Worm (Caenorhabditis elegans) whole organism, L1 larva: ENCODE results near the gene F28F9.2.

Experiments
- F16B12.6 ChIP-seq: fragments of 150-350 bp; optimal IDR thresholded peaks from 2 replicates; lab custom pipeline; 2014; ENCODE audit warnings: missing biosample characterization, missing genetic modification characterization
- aly-2 ChIP-seq: fragments of 150-350 bp; optimal IDR thresholded peaks from 2 replicates; lab custom pipeline; 2014; ENCODE audit warnings: missing biosample characterization, missing genetic modification characterization
- blmp-1 ChIP-seq: fragments of 150-350 bp; optimal IDR thresholded peaks from 2 replicates; lab custom pipeline; 2014; ENCODE audit warnings: missing biosample characterization, missing genetic modification characterization
- ceh-8 ChIP-seq: fragments of 200-800 bp; sonication (Bioruptor generic); optimal IDR thresholded peaks from 2 replicates; lab custom pipeline; 2018; ENCODE audit warnings: mild to moderate bottlenecking, missing genetic modification characterization, moderate library complexity, missing compliant biosample characterization
- ceh-90 ChIP-seq: sonication (generic microtip); optimal IDR thresholded peaks from 2 replicates; lab custom pipeline; 2016; ENCODE audit warnings: missing genetic modification characterization, missing compliant biosample characterization
- ces-1 ChIP-seq: fragments of 150-350 bp; optimal IDR thresholded peaks from 2 replicates; lab custom pipeline; 2014; ENCODE audit warnings: missing biosample characterization, missing genetic modification reagents, missing genetic modification characterization
- efl-1 ChIP-seq, 4 experiments: fragments of 150-350 bp; optimal IDR thresholded peaks in 3 of 4; peaks in 1 of 4; 1 replicate in 1 of 4; 2 replicates in 3 of 4; lab custom pipeline; 2014; ENCODE audit warnings: missing biosample characterization in 2 of 4, missing genetic modification characterization in 2 of 4, missing genetic modification reagents in 2 of 4
- egl-13 ChIP-seq: sonication (generic microtip); optimal IDR thresholded peaks from 2 replicates; lab custom pipeline; 2016; ENCODE audit warnings: missing genotype, missing genetic modification reagents, missing genetic modification characterization, missing compliant biosample characterization
- egl-27 ChIP-seq, 2 experiments: fragments of 150-350 bp in 1 of 2; sonication (generic microtip); optimal IDR thresholded peaks; 3 replicates each; lab custom pipeline; 2017 to 2018; ENCODE audit warnings: missing biosample characterization in 2 of 2, missing genetic modification characterization in 2 of 2, missing genetic modification reagents in 2 of 2
- elt-2 ChIP-seq: sonication (generic microtip); optimal IDR thresholded peaks from 2 replicates; lab custom pipeline; 2016; ENCODE audit warnings: missing genetic modification characterization, mild to moderate bottlenecking, inconsistent platforms, missing compliant biosample characterization, missing genetic modification reagents
- elt-3 ChIP-seq, 6 experiments: fragments of 150-350 bp in 1 of 6; sonication (generic microtip); optimal IDR thresholded peaks; 2 replicates each; lab custom pipeline; 2017 to 2018; ENCODE audit warnings: missing biosample characterization in 6 of 6, missing genetic modification characterization in 6 of 6, inconsistent platforms in 1 of 6
- fkh-8 ChIP-seq: sonication (generic microtip); optimal IDR thresholded peaks from 2 replicates; lab custom pipeline; 2016; ENCODE audit warnings: mild to moderate bottlenecking, missing genetic modification characterization, missing compliant biosample characterization
- hlh-4 ChIP-seq: sonication (generic microtip); optimal IDR thresholded peaks from 2 replicates; lab custom pipeline; 2016; ENCODE audit warnings: mild to moderate bottlenecking, missing genetic modification characterization, missing compliant biosample characterization
- isw-1 ChIP-seq: fragments of 200-800 bp; sonication (Bioruptor generic); IDR thresholded peaks from 2 replicates; pipeline ENCODE4 v1.3.6; 2022; ENCODE audit warnings: missing genetic modification characterization, missing compliant biosample characterization
- lin-13 ChIP-seq: fragments of 150-350 bp; optimal IDR thresholded peaks from 2 replicates; lab custom pipeline; 2014; ENCODE audit warnings: missing biosample characterization, missing genetic modification reagents, missing genetic modification characterization
- lin-35 ChIP-seq, 2 experiments: fragments of 150-350 bp; optimal IDR thresholded peaks; 2 replicates each; lab custom pipeline; 2014; ENCODE audit warnings: missing biosample characterization in 2 of 2, missing genetic modification characterization in 2 of 2, missing genetic modification reagents in 2 of 2
- mef-2 ChIP-seq: fragments of 150-350 bp; optimal IDR thresholded peaks from 2 replicates; lab custom pipeline; 2014; ENCODE audit warnings: missing biosample characterization, missing genetic modification characterization
- nhr-12 ChIP-seq: sonication (generic microtip); optimal IDR thresholded peaks from 2 replicates; lab custom pipeline; 2017; ENCODE audit warnings: missing biosample characterization, missing genetic modification characterization
- nhr-20 ChIP-seq: sonication (generic microtip); optimal IDR thresholded peaks from 2 replicates; lab custom pipeline; 2016; ENCODE audit warnings: mild to moderate bottlenecking, missing genetic modification characterization, missing compliant biosample characterization
- nhr-237 ChIP-seq: fragments of 150-350 bp; optimal IDR thresholded peaks from 2 replicates; lab custom pipeline; 2014; ENCODE audit warnings: missing biosample characterization, missing genetic modification characterization
- nhr-28 ChIP-seq: fragments of 150-350 bp; optimal IDR thresholded peaks from 2 replicates; lab custom pipeline; 2014; ENCODE audit warnings: missing biosample characterization, missing genetic modification characterization
- nhr-47 ChIP-seq: sonication (generic microtip); optimal IDR thresholded peaks from 2 replicates; lab custom pipeline; 2016; ENCODE audit warnings: mild to moderate bottlenecking, missing genetic modification characterization, moderate library complexity, missing compliant biosample characterization
- nhr-76 ChIP-seq: sonication (generic microtip); optimal IDR thresholded peaks from 2 replicates; lab custom pipeline; 2017; ENCODE audit warnings: missing biosample characterization, missing genetic modification characterization
- nhr-77 ChIP-seq: fragments of 150-350 bp; optimal IDR thresholded peaks from 2 replicates; lab custom pipeline; 2014; ENCODE audit warnings: missing biosample characterization, missing genetic modification characterization
- nhr-85 ChIP-seq: sonication (generic microtip); peaks from one replicate; lab custom pipeline; 2016; ENCODE audit warnings: missing genetic modification characterization, inconsistent platforms, missing compliant biosample characterization
- nhr-90 ChIP-seq: sonication (generic microtip); optimal IDR thresholded peaks from 2 replicates; lab custom pipeline; 2016; ENCODE audit warnings: mild to moderate bottlenecking, missing genetic modification characterization, missing compliant biosample characterization; ENCODE audit not compliant: poor library complexity
- pag-3 ChIP-seq: sonication (generic microtip); optimal IDR thresholded peaks from 2 replicates; lab custom pipeline; 2017; ENCODE audit warnings: missing genetic modification characterization, mild to moderate bottlenecking, missing compliant biosample characterization, antibody characterized with exemption, borderline replicate concordance; ENCODE audit not compliant: insufficient read depth
- pqm-1 ChIP-seq: sonication (generic microtip); optimal IDR thresholded peaks from 3 replicates; lab custom pipeline; 2017; ENCODE audit warnings: missing biosample characterization, missing genetic modification characterization
- rnt-1 ChIP-seq: sonication (generic microtip); optimal IDR thresholded peaks from 2 replicates; lab custom pipeline; 2016; ENCODE audit warnings: mild to moderate bottlenecking, missing genetic modification characterization, moderate library complexity, missing compliant biosample characterization
- snpc-4 ChIP-seq: fragments of 150-350 bp; optimal IDR thresholded peaks from 2 replicates; lab custom pipeline; 2014; ENCODE audit warnings: missing biosample characterization, missing genetic modification characterization
- sox-4 ChIP-seq: sonication (generic microtip); optimal IDR thresholded peaks from 2 replicates; lab custom pipeline; 2016; ENCODE audit warnings: missing genetic modification characterization, missing compliant biosample characterization
- sup-37 ChIP-seq: fragments of 200-800 bp; sonication (Bioruptor generic); optimal IDR thresholded peaks from 2 replicates; lab custom pipeline; 2018; ENCODE audit warnings: mild to moderate bottlenecking, missing genetic modification characterization, missing compliant biosample characterization
- swsn-7 ChIP-seq: sonication (generic microtip); optimal IDR thresholded peaks from 2 replicates; lab custom pipeline; 2016; ENCODE audit warnings: missing genetic modification characterization, missing compliant biosample characterization
- tbx-2 ChIP-seq: sonication (generic microtip); optimal IDR thresholded peaks from 2 replicates; lab custom pipeline; 2016; ENCODE audit warnings: missing genetic modification characterization, missing compliant biosample characterization
- tlp-1 ChIP-seq: fragments of 150-350 bp; optimal IDR thresholded peaks from 2 replicates; lab custom pipeline; 2014; ENCODE audit warnings: missing biosample characterization, missing genetic modification characterization
- unc-30 ChIP-seq: sonication (generic microtip); optimal IDR thresholded peaks from 2 replicates; lab custom pipeline; 2017; ENCODE audit warnings: missing biosample characterization, missing genetic modification characterization
- unc-62 ChIP-seq: fragments of 150-350 bp; optimal IDR thresholded peaks from 2 replicates; lab custom pipeline; 2014; ENCODE audit warnings: missing biosample characterization, missing genetic modification reagents, missing genetic modification characterization
- unc-86 ChIP-seq: sonication (generic microtip); optimal IDR thresholded peaks from 2 replicates; lab custom pipeline; 2016; ENCODE audit warnings: missing genetic modification characterization, missing compliant biosample characterization
- unc-98 ChIP-seq: fragments of 200-800 bp; sonication (Bioruptor generic); IDR thresholded peaks from 2 replicates; pipeline ENCODE4 v1.3.6; 2022; ENCODE audit warnings: missing genetic modification characterization, missing compliant biosample characterization
- vab-15 ChIP-seq: sonication (generic microtip); optimal IDR thresholded peaks from 2 replicates; lab custom pipeline; 2017; ENCODE audit warnings: missing genotype, mild to moderate bottlenecking, missing genetic modification characterization, missing compliant biosample characterization
- xbp-1 ChIP-seq: sonication (generic microtip); optimal IDR thresholded peaks from 2 replicates; lab custom pipeline; 2016; ENCODE audit warnings: missing genetic modification characterization, missing compliant biosample characterization
- zip-4 ChIP-seq: fragments of 200-800 bp; sonication (Bioruptor generic); optimal IDR thresholded peaks from 2 replicates; lab custom pipeline; 2018; ENCODE audit warnings: mild to moderate bottlenecking, missing genetic modification characterization, moderate library complexity, missing compliant biosample characterization
- ztf-11 ChIP-seq, 2 experiments: sonication (generic microtip); optimal IDR thresholded peaks; 2 replicates each; lab custom pipeline; 2016 to 2017; ENCODE audit warnings: missing genetic modification characterization in 2 of 2, missing biosample characterization in 1 of 2, missing compliant biosample characterization in 1 of 2
- ztf-4 ChIP-seq: fragments of 150-350 bp; optimal IDR thresholded peaks from 2 replicates; lab custom pipeline; 2014; ENCODE audit warnings: missing biosample characterization, missing genetic modification characterization

The F28F9.2 gene

ce11 chrIV:3839420-3839819 is at the start of gene F28F9.2:
TSS of gene F28F9.2 (plus strand) at chrIV:3839720.
- TF ChIP-seq nhr-237 (tag; lab: Kevin White, UChicago) (no peak), swsn-7 (tag; lab: Kevin White, UChicago) (no peak), lin-35 (GFP tag; optimal IDR thresholded peaks at IDR 0.05; lab: Kevin White, UChicago) (no peak)

DNA sequence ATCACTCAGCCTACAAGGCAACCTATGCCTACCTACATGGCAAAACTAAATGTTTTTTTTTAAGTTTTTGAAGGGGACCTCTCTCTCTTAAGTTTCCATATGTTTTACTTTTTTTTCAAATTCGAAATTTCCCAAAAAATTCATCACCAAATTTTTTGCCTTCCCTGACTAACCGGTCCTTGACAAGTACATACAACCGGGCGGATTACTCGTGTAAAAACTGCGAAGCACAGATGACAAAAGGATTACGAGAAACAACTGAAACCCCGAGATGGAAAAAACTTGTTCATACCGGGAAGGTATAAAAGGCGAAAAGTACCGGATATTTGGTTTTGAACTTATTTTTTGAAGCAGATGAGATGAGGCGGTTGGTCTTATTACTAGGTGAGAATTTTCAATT is 45.1 kb upstream of the F28F9.2 start, which contains the start of gene K09B3.1:
Gene K09B3.1, plus strand, starts transcription at position 301 of the 400 bp plus-strand sequence.
- TF ChIP-seq nhr-47 (tag; lab: Kevin White, UChicago) (no peak), unc-30 (tag; lab: Kevin White, UChicago) (no peak), isw-1 (GFP tag; lab: Robert Waterston, UW) (no peak), elt-3 (tag; optimal IDR thresholded peaks at IDR 0.05; lab: Kevin White, UChicago) (no peak), xbp-1 (tag; lab: Kevin White, UChicago) (no peak), nhr-77 (tag; lab: Kevin White, UChicago) (no peak), efl-1 (optimal IDR thresholded peaks at IDR 0.05; lab: Kevin White, UChicago) (no peak), efl-1 (GFP tag; optimal IDR thresholded peaks at IDR 0.05 in 1 of 2; lab: Kevin White, UChicago) (no peak), nhr-85 (tag; lab: Kevin White, UChicago) (no peak), ces-1 (GFP tag; lab: Kevin White, UChicago) (no peak), tlp-1 (tag; lab: Kevin White, UChicago) (no peak), zip-4 (GFP tag; lab: Kevin White, UChicago) (no peak), lin-35 (GFP tag; optimal IDR thresholded peaks at IDR 0.05; lab: Kevin White, UChicago) (no peak), unc-98 (no peak)

DNA sequence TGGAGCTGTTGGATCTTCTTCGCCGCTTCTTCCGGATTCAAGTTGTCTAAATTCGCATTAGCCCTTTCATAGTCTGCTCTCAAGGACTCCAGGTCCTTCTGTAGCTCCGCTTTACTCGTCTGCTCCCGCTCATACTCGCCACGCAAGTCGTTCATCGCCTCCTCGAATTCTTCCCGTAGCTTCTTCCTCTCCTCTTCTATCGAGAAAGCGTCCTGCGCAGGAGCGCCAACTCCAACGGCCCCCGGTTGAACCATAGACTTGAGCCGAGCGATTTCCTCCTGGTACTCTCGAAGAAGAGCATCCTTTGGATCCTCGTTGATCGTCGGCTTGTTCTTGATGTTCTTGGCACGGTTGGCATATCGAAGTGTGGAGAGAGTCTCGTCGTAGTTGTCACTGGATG is 42.1 kb upstream of the F28F9.2 start:
- TF ChIP-seq nhr-237 (tag; lab: Kevin White, UChicago) (no peak), unc-30 (tag; lab: Kevin White, UChicago) (no peak), nhr-90 (no peak), fkh-8 (no peak), lin-13 (no peak), snpc-4 (tag; lab: Kevin White, UChicago) (no peak), aly-2 (tag; lab: Kevin White, UChicago) (no peak), pag-3 (no peak), sup-37 (GFP tag; lab: Kevin White, UChicago) (no peak), lin-35 (GFP tag; optimal IDR thresholded peaks at IDR 0.05; lab: Kevin White, UChicago) (no peak), rnt-1 (no peak)

DNA sequence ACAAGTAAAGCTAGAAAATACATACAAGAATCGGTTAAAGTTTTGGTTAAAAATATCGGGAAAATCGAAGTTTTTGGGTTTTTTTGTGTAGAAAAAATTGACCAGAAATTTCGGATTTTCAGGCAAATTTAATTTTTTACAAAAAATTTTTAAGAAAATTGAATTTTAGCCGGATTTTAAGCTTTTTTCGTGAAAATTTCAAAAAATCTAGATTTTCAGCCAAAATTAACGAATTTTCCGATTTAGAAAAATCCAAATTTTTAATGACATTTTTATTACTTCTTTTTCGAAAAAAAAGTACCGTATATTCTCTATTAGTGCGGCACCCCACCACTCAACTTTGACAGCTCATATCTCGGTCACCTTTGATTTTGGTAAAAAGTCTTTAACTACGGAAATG is 38.6 kb upstream of the F28F9.2 start, which contains the start of gene osm-3:
Gene osm-3, minus strand, starts transcription at position 101 of the 400 bp plus-strand sequence.
- no peak for TF ChIP-seq F16B12.6

- TF ChIP-seq nhr-90 (peak; percentile 86), tbx-2 (peak; percentile 84), ztf-11 (tag; optimal IDR thresholded peaks at IDR 0.05; lab: Kevin White, UChicago) (peak in 1 of 2 experiments; percentile 82), unc-62 (no peak), mef-2 (no peak), pqm-1 (no peak), unc-86 (tag; lab: Kevin White, UChicago) (peak; percentile 50), unc-98 (peak; percentile 62; the same call in 1 of the 2 replicates), egl-27 (tag; optimal IDR thresholded peaks at IDR 0.05; lab: Kevin White, UChicago) (no peak), sox-4 (tag; lab: Kevin White, UChicago) (peak; percentile 85), ceh-90 (tag; lab: Kevin White, UChicago) (peak; percentile 88), ceh-8 (GFP tag; lab: Kevin White, UChicago) (no peak), nhr-85 (tag; lab: Kevin White, UChicago) (peak; percentile 85), vab-15 (tag; lab: Kevin White, UChicago) (no peak), zip-4 (GFP tag; lab: Kevin White, UChicago) (no peak), hlh-4 (tag; lab: Kevin White, UChicago) (peak; percentile 14), blmp-1 (tag; lab: Kevin White, UChicago) (no peak), nhr-20 (tag; lab: Kevin White, UChicago) (peak; percentile 79), pag-3 (no peak), isw-1 (GFP tag; lab: Robert Waterston, UW) (peak; percentile 29), nhr-76 (tag; lab: Kevin White, UChicago) (no peak), fkh-8 (peak; percentile 74), nhr-28 (tag; lab: Kevin White, UChicago) (no peak), nhr-47 (tag; lab: Kevin White, UChicago) (peak; percentile 84), nhr-12 (tag; lab: Kevin White, UChicago) (no peak), elt-2 (tag; lab: Kevin White, UChicago) (peak; percentile 64), ztf-4 (tag; lab: Kevin White, UChicago) (peak; percentile 43), egl-13 (tag; lab: Kevin White, UChicago) (peak; percentile 75)
These were observed 36.3 kb upstream of the F28F9.2 start, which contains the start of the genes algn-14 and M02B7.2 for ce11 chrIV:3803252-3803651. TSS of gene algn-14 (minus strand) at chrIV:3803426. TSS of gene M02B7.2 (plus strand) at chrIV:3803581.
